Worm (Caenorhabditis elegans) whole organism, L4/young adult: ENCODE data around the gene C32H11.3.
A peak's percentile ranks its signal among the peaks of the same experiment; 100 is the strongest.

Experiments
- W03F9.2 ChIP-seq: fragments of 150-350 bp; optimal IDR thresholded peaks from 2 replicates; lab custom pipeline; 2014; ENCODE audit warnings: missing biosample characterization, missing genetic modification characterization
- dao-5 ChIP-seq: sonication (generic microtip); optimal IDR thresholded peaks from 2 replicates; lab custom pipeline; 2016; ENCODE audit warnings: missing genotype, missing genetic modification characterization, moderate library complexity, missing compliant biosample characterization
- him-1 ChIP-seq: sonication (generic microtip); optimal IDR thresholded peaks from 2 replicates; lab custom pipeline; 2016; ENCODE audit warnings: missing genotype, missing genetic modification reagents, missing genetic modification characterization, missing compliant biosample characterization

C32H11.3 gene

ce11 chrIV:12921027-12921426 lies 2.7 kb downstream of the C32H11.3 start, which contains the start of gene C32H11.4:
Gene C32H11.4, plus strand, starts transcription at chrIV:12921264.
- TF ChIP-seq him-1 (no peak), dao-5 (tag; lab: Kevin White, UChicago) (no peak), W03F9.2 (tag; lab: Kevin White, UChicago) (no peak)

- TF ChIP-seq W03F9.2 (tag; lab: Kevin White, UChicago) (no peak), him-1 (no peak), dao-5 (tag; lab: Kevin White, UChicago) (no peak)
Observed at ce11 chrIV:12924332-12924731, 6.0 kb downstream of the C32H11.3 start, which contains the start of gene srlf-4. Gene srlf-4, minus strand, starts transcription at chrIV:12924432.

- no peak for TF ChIP-seq dao-5 (tag; lab: Kevin White, UChicago)
Observed at ce11 chrIV:12926639-12927038, 8.3 kb downstream of the C32H11.3 start, which contains the start of gene srlf-5. Gene srlf-5, minus strand, starts transcription at chrIV:12926739.

- TF ChIP-seq dao-5 (tag; lab: Kevin White, UChicago) (no peak), W03F9.2 (tag; lab: Kevin White, UChicago) (peak; percentile 28), him-1 (no peak)
Observed at ce11 chrIV:12936221-12936776, 17.9 kb downstream of the C32H11.3 start, which contains the start of the genes cld-1 and dod-21. Gene cld-1, minus strand, starts transcription at chrIV:12936271. Gene dod-21, plus strand, starts transcription at chrIV:12936738.

- TF ChIP-seq dao-5 (tag; lab: Kevin White, UChicago) (no peak), W03F9.2 (tag; lab: Kevin White, UChicago) (no peak), him-1 (no peak)
Observed at ce11 chrIV:12941254-12941653, 22.9 kb downstream of the C32H11.3 start, which contains the start of gene dod-24. Gene dod-24, minus strand, starts transcription at chrIV:12941354.

ce11 chrIV:12942633-12943032 lies 24.3 kb downstream of the C32H11.3 start, which contains the start of gene dct-19:
Gene dct-19, plus strand, starts transcription at chrIV:12942933.
- TF ChIP-seq W03F9.2 (tag; lab: Kevin White, UChicago) = no peak
- no peak for TF ChIP-seq him-1
- no peak for TF ChIP-seq dao-5 (tag; lab: Kevin White, UChicago)

ce11 chrIV:12946488-12946887 lies 28.1 kb downstream of the C32H11.3 start, which contains the start of gene F55G11.1:
Gene F55G11.1, minus strand, starts transcription at chrIV:12946588.
- TF ChIP-seq dao-5 (tag; lab: Kevin White, UChicago) (no peak), W03F9.2 (tag; lab: Kevin White, UChicago) (no peak), him-1 (no peak)

ce11 chrIV:12948470-12948869 lies 30.1 kb downstream of the C32H11.3 start, which contains the start of gene F55G11.10:
Gene F55G11.10, plus strand, starts transcription at chrIV:12948770.
- no peak for TF ChIP-seq dao-5 (tag; lab: Kevin White, UChicago)
- no peak for TF ChIP-seq W03F9.2 (tag; lab: Kevin White, UChicago)
- no peak for TF ChIP-seq him-1

ce11 chrIV:12957730-12958129 lies 39.4 kb downstream of the C32H11.3 start, which contains the start of gene F55G11.6:
Gene F55G11.6, plus strand, starts transcription at chrIV:12958030.
- TF ChIP-seq W03F9.2 (tag; lab: Kevin White, UChicago) (no peak), dao-5 (tag; lab: Kevin White, UChicago) (no peak), him-1 (no peak)

- TF ChIP-seq him-1 (no peak), dao-5 (tag; lab: Kevin White, UChicago) (no peak), W03F9.2 (tag; lab: Kevin White, UChicago) (no peak)
Observed at ce11 chrIV:12960136-12960535, 41.8 kb downstream of the C32H11.3 start, which contains the start of gene F55G11.7. Gene F55G11.7, plus strand, starts transcription at chrIV:12960436.

- TF ChIP-seq dao-5 (tag; lab: Kevin White, UChicago) = no peak
- TF ChIP-seq him-1 = no peak
- no peak for TF ChIP-seq W03F9.2 (tag; lab: Kevin White, UChicago)
Observed at ce11 chrIV:12962564-12962963, 44.2 kb downstream of the C32H11.3 start, which contains the start of gene F55G11.8. Gene F55G11.8, plus strand, starts transcription at chrIV:12962808.

- TF ChIP-seq him-1 (no peak), W03F9.2 (tag; lab: Kevin White, UChicago) (no peak), dao-5 (tag; lab: Kevin White, UChicago) (no peak)
Observed at ce11 chrIV:12964648-12965047, 46.3 kb downstream of the C32H11.3 start.

ce11 chrIV:12965074-12965473 lies 46.7 kb downstream of the C32H11.3 start, which contains the start of gene dod-22:
Gene dod-22, plus strand, starts transcription at chrIV:12965374.
- TF ChIP-seq him-1 = no peak
- TF ChIP-seq W03F9.2 (tag; lab: Kevin White, UChicago) = no peak
- no peak for TF ChIP-seq dao-5 (tag; lab: Kevin White, UChicago)

- TF ChIP-seq him-1 = no peak
Observed at ce11 chrIV:12967303-12967702, 48.9 kb downstream of the C32H11.3 start.
